Worm (Caenorhabditis elegans) whole organism, L1 larva: ENCODE data around the gene C23G10.5.
A peak's percentile ranks its signal among the peaks of the same experiment; 100 is the strongest.

ENCODE experiments used
- F16B12.6 ChIP-seq: fragments of 150-350 bp; optimal IDR thresholded peaks from 2 replicates; lab custom pipeline; 2014; ENCODE audit warnings: missing biosample characterization, missing genetic modification characterization
- Y116A8C.19 ChIP-seq: sonication (generic microtip); optimal IDR thresholded peaks from 2 replicates; lab custom pipeline; 2016; ENCODE audit warnings: missing compliant biosample characterization, missing genetic modification characterization, borderline replicate concordance
- alr-1 ChIP-seq: fragments of 200-800 bp; sonication (Bioruptor generic); optimal IDR thresholded peaks from 2 replicates; lab custom pipeline; 2018; ENCODE audit warnings: borderline replicate concordance, mild to moderate bottlenecking, missing genetic modification characterization, missing compliant biosample characterization
- aly-2 ChIP-seq: fragments of 150-350 bp; optimal IDR thresholded peaks from 2 replicates; lab custom pipeline; 2014; ENCODE audit warnings: missing biosample characterization, missing genetic modification characterization
- ama-1 ChIP-seq: fragments of 150-350 bp; optimal IDR thresholded peaks from 2 replicates; lab custom pipeline; 2014
- ceh-8 ChIP-seq: fragments of 200-800 bp; sonication (Bioruptor generic); optimal IDR thresholded peaks from 2 replicates; lab custom pipeline; 2018; ENCODE audit warnings: mild to moderate bottlenecking, missing genetic modification characterization, moderate library complexity, missing compliant biosample characterization
- ceh-88 ChIP-seq: fragments of 200-800 bp; sonication (Bioruptor generic); IDR thresholded peaks from 2 replicates; pipeline ENCODE4 v1.3.6; 2022; ENCODE audit warnings: missing genetic modification characterization, missing compliant biosample characterization
- ceh-90 ChIP-seq: sonication (generic microtip); optimal IDR thresholded peaks from 2 replicates; lab custom pipeline; 2016; ENCODE audit warnings: missing genetic modification characterization, missing compliant biosample characterization
- ces-1 ChIP-seq: fragments of 150-350 bp; optimal IDR thresholded peaks from 2 replicates; lab custom pipeline; 2014; ENCODE audit warnings: missing biosample characterization, missing genetic modification reagents, missing genetic modification characterization
- dpl-1 ChIP-seq, 3 experiments: fragments of 150-350 bp in 2 of 3; sonication (generic microtip) in 1 of 3; optimal IDR thresholded peaks; 2 replicates each; lab custom pipeline; 2014 to 2017; ENCODE audit warnings: missing biosample characterization in 3 of 3, missing genetic modification characterization in 3 of 3, missing genetic modification reagents in 3 of 3
- efl-1 ChIP-seq, 4 experiments: fragments of 150-350 bp; optimal IDR thresholded peaks in 3 of 4; peaks in 1 of 4; 1 replicate in 1 of 4; 2 replicates in 3 of 4; lab custom pipeline; 2014; ENCODE audit warnings: missing biosample characterization in 2 of 4, missing genetic modification characterization in 2 of 4, missing genetic modification reagents in 2 of 4
- egl-27 ChIP-seq, 2 experiments: fragments of 150-350 bp in 1 of 2; sonication (generic microtip); optimal IDR thresholded peaks; 3 replicates each; lab custom pipeline; 2017 to 2018; ENCODE audit warnings: missing biosample characterization in 2 of 2, missing genetic modification characterization in 2 of 2, missing genetic modification reagents in 2 of 2
- elt-2 ChIP-seq: sonication (generic microtip); optimal IDR thresholded peaks from 2 replicates; lab custom pipeline; 2016; ENCODE audit warnings: missing genetic modification characterization, mild to moderate bottlenecking, inconsistent platforms, missing compliant biosample characterization, missing genetic modification reagents
- elt-3 ChIP-seq, 6 experiments: fragments of 150-350 bp in 1 of 6; sonication (generic microtip); optimal IDR thresholded peaks; 2 replicates each; lab custom pipeline; 2017 to 2018; ENCODE audit warnings: missing biosample characterization in 6 of 6, missing genetic modification characterization in 6 of 6, inconsistent platforms in 1 of 6
- ets-5 ChIP-seq: fragments of 200-800 bp; sonication (Bioruptor generic); IDR thresholded peaks from 2 replicates; pipeline ENCODE4 v1.3.6; 2022; ENCODE audit warnings: missing genetic modification characterization, missing compliant biosample characterization
- grh-1 ChIP-seq: fragments of 200-800 bp; sonication (Bioruptor generic); IDR thresholded peaks from 2 replicates; pipeline ENCODE4 v1.3.6; 2022; ENCODE audit warnings: missing genetic modification reagents, missing genetic modification characterization, missing compliant biosample characterization
- hpl-2 ChIP-seq: fragments of 150-350 bp; optimal IDR thresholded peaks from 2 replicates; lab custom pipeline; 2014; ENCODE audit warnings: missing biosample characterization, missing genetic modification reagents, missing genetic modification characterization
- irx-1 ChIP-seq: sonication (generic microtip); optimal IDR thresholded peaks from 2 replicates; lab custom pipeline; 2016; ENCODE audit warnings: missing genetic modification characterization, missing compliant biosample characterization
- lin-14 ChIP-seq: fragments of 200-800 bp; sonication (Bioruptor generic); optimal IDR thresholded peaks from 2 replicates; lab custom pipeline; 2018; ENCODE audit warnings: mild to moderate bottlenecking, missing genetic modification characterization, moderate library complexity, missing compliant biosample characterization
- lin-15B ChIP-seq: fragments of 150-350 bp; sonication (generic microtip); optimal IDR thresholded peaks from 3 replicates; lab custom pipeline; 2014; ENCODE audit warnings: missing biosample characterization, missing genetic modification characterization
- lin-35 ChIP-seq, 2 experiments: fragments of 150-350 bp; optimal IDR thresholded peaks; 2 replicates each; lab custom pipeline; 2014; ENCODE audit warnings: missing biosample characterization in 2 of 2, missing genetic modification characterization in 2 of 2, missing genetic modification reagents in 2 of 2
- lir-3 ChIP-seq: sonication (generic microtip); optimal IDR thresholded peaks from 2 replicates; lab custom pipeline; 2016; ENCODE audit warnings: mild to moderate bottlenecking, missing genetic modification characterization, moderate library complexity, missing compliant biosample characterization; ENCODE audit not compliant: poor library complexity
- mab-9 ChIP-seq: fragments of 200-800 bp; sonication (Bioruptor generic); IDR thresholded peaks from 2 replicates; pipeline ENCODE4 v1.3.6; 2022; ENCODE audit warnings: missing genetic modification reagents, missing genetic modification characterization, missing compliant biosample characterization
- mdl-1 ChIP-seq, 2 experiments: fragments of 150-350 bp; optimal IDR thresholded peaks; 2 replicates each; lab custom pipeline; 2014 to 2017; ENCODE audit warnings: missing biosample characterization in 2 of 2, missing genetic modification characterization in 2 of 2, inconsistent platforms in 1 of 2
- mef-2 ChIP-seq: fragments of 150-350 bp; optimal IDR thresholded peaks from 2 replicates; lab custom pipeline; 2014; ENCODE audit warnings: missing biosample characterization, missing genetic modification characterization
- mep-1 ChIP-seq: fragments of 150-350 bp; optimal IDR thresholded peaks from 2 replicates; lab custom pipeline; 2014; ENCODE audit warnings: missing biosample characterization, missing genetic modification characterization
- nhr-11 ChIP-seq: fragments of 150-350 bp; optimal IDR thresholded peaks from 2 replicates; lab custom pipeline; 2014; ENCODE audit warnings: missing biosample characterization, missing genetic modification characterization
- nhr-12 ChIP-seq: sonication (generic microtip); optimal IDR thresholded peaks from 2 replicates; lab custom pipeline; 2017; ENCODE audit warnings: missing biosample characterization, missing genetic modification characterization
- nhr-19 ChIP-seq: fragments of 200-800 bp; sonication (Bioruptor generic); conservative IDR thresholded peaks from 2 replicates; pipeline ENCODE4 v1.3.6; 2022; ENCODE audit warnings: missing genetic modification characterization, missing compliant biosample characterization
- nhr-71 ChIP-seq: sonication (generic microtip); optimal IDR thresholded peaks from 2 replicates; lab custom pipeline; 2016; ENCODE audit warnings: mild to moderate bottlenecking, missing genetic modification characterization, moderate library complexity, missing compliant biosample characterization
- nhr-85 ChIP-seq: sonication (generic microtip); peaks from one replicate; lab custom pipeline; 2016; ENCODE audit warnings: missing genetic modification characterization, inconsistent platforms, missing compliant biosample characterization
- pqm-1 ChIP-seq: sonication (generic microtip); optimal IDR thresholded peaks from 3 replicates; lab custom pipeline; 2017; ENCODE audit warnings: missing biosample characterization, missing genetic modification characterization
- unc-30 ChIP-seq: sonication (generic microtip); optimal IDR thresholded peaks from 2 replicates; lab custom pipeline; 2017; ENCODE audit warnings: missing biosample characterization, missing genetic modification characterization
- unc-62 ChIP-seq: fragments of 150-350 bp; optimal IDR thresholded peaks from 2 replicates; lab custom pipeline; 2014; ENCODE audit warnings: missing biosample characterization, missing genetic modification reagents, missing genetic modification characterization
- unc-86 ChIP-seq: sonication (generic microtip); optimal IDR thresholded peaks from 2 replicates; lab custom pipeline; 2016; ENCODE audit warnings: missing genetic modification characterization, missing compliant biosample characterization
- unc-98 ChIP-seq: fragments of 200-800 bp; sonication (Bioruptor generic); IDR thresholded peaks from 2 replicates; pipeline ENCODE4 v1.3.6; 2022; ENCODE audit warnings: missing genetic modification characterization, missing compliant biosample characterization
- vab-15 ChIP-seq: sonication (generic microtip); optimal IDR thresholded peaks from 2 replicates; lab custom pipeline; 2017; ENCODE audit warnings: missing genotype, mild to moderate bottlenecking, missing genetic modification characterization, missing compliant biosample characterization
- ztf-11 ChIP-seq, 2 experiments: sonication (generic microtip); optimal IDR thresholded peaks; 2 replicates each; lab custom pipeline; 2016 to 2017; ENCODE audit warnings: missing genetic modification characterization in 2 of 2, missing biosample characterization in 1 of 2, missing compliant biosample characterization in 1 of 2

C23G10.5 gene

ce11 chrIII:6198378-6199234 is 7.7 kb downstream of the C23G10.5 start, which contains the start of the genes C23G10.7 and rpn-2 (continued):
- TF ChIP-seq ceh-88 (GFP tag; lab: Robert Waterston, UW): no peak
- TF ChIP-seq mdl-1 (tag; optimal IDR thresholded peaks at IDR 0.05; lab: Kevin White, UChicago): peak in 1 of 2 experiments; percentile 55
- TF ChIP-seq lin-35 (GFP tag; optimal IDR thresholded peaks at IDR 0.05; lab: Kevin White, UChicago): peak; percentile 71 to 82
- peak; percentile 84 for TF ChIP-seq nhr-71 (tag; lab: Kevin White, UChicago)
- TF ChIP-seq ztf-11 (tag; optimal IDR thresholded peaks at IDR 0.05; lab: Kevin White, UChicago): no peak
- TF ChIP-seq pqm-1 (tag; lab: Kevin White, UChicago): no peak
- peak; percentile 64 for TF ChIP-seq lin-14 (GFP tag; lab: Kevin White, UChicago)
- peak; percentile 24 for TF ChIP-seq elt-2
- TF ChIP-seq alr-1 (tag; lab: Kevin White, UChicago): no peak
- TF ChIP-seq nhr-85 (tag; lab: Kevin White, UChicago): peak; percentile 81
- no peak for TF ChIP-seq mab-9
- TF ChIP-seq ama-1 (lab: Kevin White, UChicago): peak; percentile 14
- TF ChIP-seq ces-1 (GFP tag; lab: Kevin White, UChicago): no peak
- TF ChIP-seq mep-1 (tag; lab: Kevin White, UChicago): peak; percentile 90
- TF ChIP-seq ets-5 (GFP tag; lab: Robert Waterston, UW): no peak
- peak; percentile 53 to 79 (median 77) for TF ChIP-seq dpl-1 (GFP tag; optimal IDR thresholded peaks at IDR 0.05; lab: Kevin White, UChicago)
- TF ChIP-seq unc-98 (GFP tag; lab: Robert Waterston, UW): no peak
- TF ChIP-seq lin-15B (tag; lab: Kevin White, UChicago): no peak
- peak; percentile 74 to 79 for TF ChIP-seq efl-1 (optimal IDR thresholded peaks at IDR 0.05; lab: Kevin White, UChicago)
- peak; percentile 72 to 97 for TF ChIP-seq efl-1 (GFP tag; optimal IDR thresholded peaks at IDR 0.05 in 1 of 2; lab: Kevin White, UChicago)
- peak in 2 of 6 experiments; percentile 38 to 48 for TF ChIP-seq elt-3 (tag; optimal IDR thresholded peaks at IDR 0.05; lab: Kevin White, UChicago)
- TF ChIP-seq nhr-19 (GFP tag; lab: Robert Waterston, UW): peak; percentile 72
- TF ChIP-seq grh-1 (GFP tag; lab: Robert Waterston, UW): peak; percentile 8; the same call in 1 of the 2 replicates
- no peak for TF ChIP-seq egl-27 (tag; optimal IDR thresholded peaks at IDR 0.05; lab: Kevin White, UChicago)
- TF ChIP-seq ceh-90: no peak
- TF ChIP-seq mef-2: no peak
- no peak for TF ChIP-seq unc-30
- TF ChIP-seq nhr-11 (tag; lab: Kevin White, UChicago): no peak
- peak; percentile 49 for TF ChIP-seq irx-1 (tag; lab: Kevin White, UChicago)
- peak; percentile 52 for TF ChIP-seq F16B12.6 (tag; lab: Kevin White, UChicago)
- no peak for TF ChIP-seq ceh-8 (GFP tag; lab: Kevin White, UChicago)
- TF ChIP-seq unc-86: peak; percentile 61
- TF ChIP-seq Y116A8C.19 (tag; lab: Kevin White, UChicago): no peak

- TF ChIP-seq dpl-1 (GFP tag; optimal IDR thresholded peaks at IDR 0.05; lab: Kevin White, UChicago) (no peak), aly-2 (tag; lab: Kevin White, UChicago) (no peak), irx-1 (tag; lab: Kevin White, UChicago) (no peak), nhr-12 (tag; lab: Kevin White, UChicago) (no peak)
- TF ChIP-seq, all 84 proteins: peak for 0
Observed at ce11 chrIII:6201325-6201724, 10.4 kb downstream of the C23G10.5 start.

- TF ChIP-seq efl-1 (optimal IDR thresholded peaks at IDR 0.05; lab: Kevin White, UChicago) (no peak), efl-1 (GFP tag; optimal IDR thresholded peaks at IDR 0.05 in 1 of 2; lab: Kevin White, UChicago) (peak in 1 of 2 experiments; percentile 38), lir-3 (no peak), unc-62 (no peak), aly-2 (tag; lab: Kevin White, UChicago) (peak; percentile 12), vab-15 (no peak), unc-86 (no peak), hpl-2 (GFP tag; lab: Kevin White, UChicago) (no peak), nhr-19 (GFP tag; lab: Robert Waterston, UW) (no peak), ces-1 (GFP tag; lab: Kevin White, UChicago) (no peak)
Observed at ce11 chrIII:6202440-6202839, 11.5 kb downstream of the C23G10.5 start.
